Worm (Caenorhabditis elegans) whole organism, early embryonic: ENCODE results near the gene nhr-100.
"Not testable (repeated sequence)": the region's sequence is repeated elsewhere in the genome, so short reads cannot be mapped to it uniquely, and the experiment has no call there.

Source experiments
- B0310.2 ChIP-seq: sonication (generic microtip); optimal IDR thresholded peaks from 2 replicates; lab custom pipeline; 2016; ENCODE audit warnings: mild to moderate bottlenecking, missing genetic modification characterization, missing compliant biosample characterization
- F13C5.2 ChIP-seq: sonication (generic microtip); optimal IDR thresholded peaks from 2 replicates; lab custom pipeline; 2017; ENCODE audit warnings: mild to moderate bottlenecking, missing genetic modification characterization, inconsistent platforms, missing compliant biosample characterization
- aly-1 ChIP-seq: sonication (generic microtip); optimal IDR thresholded peaks from 2 replicates; lab custom pipeline; 2016; ENCODE audit warnings: missing genetic modification characterization, missing compliant biosample characterization
- ama-1 ChIP-seq: fragments of 150-350 bp; optimal IDR thresholded peaks from 2 replicates; lab custom pipeline; 2014
- ceh-13 ChIP-seq: fragments of 200-800 bp; sonication (Bioruptor generic); optimal IDR thresholded peaks from 2 replicates; lab custom pipeline; 2018; ENCODE audit warnings: mild to moderate bottlenecking, missing genetic modification characterization, missing compliant biosample characterization
- ceh-36 ChIP-seq: sonication (generic microtip); optimal IDR thresholded peaks from 2 replicates; lab custom pipeline; 2016; ENCODE audit warnings: missing genetic modification characterization, inconsistent platforms, missing compliant biosample characterization
- ets-7 ChIP-seq: sonication (generic microtip); optimal IDR thresholded peaks from 2 replicates; lab custom pipeline; 2016; ENCODE audit warnings: missing genotype, missing genetic modification characterization, missing compliant biosample characterization
- flt-1 ChIP-seq: fragments of 200-800 bp; sonication (Bioruptor generic); IDR thresholded peaks from 2 replicates; pipeline ENCODE4 v1.3.6; 2022; ENCODE audit warnings: missing genetic modification characterization, missing compliant biosample characterization
- hmbx-1 ChIP-seq: sonication (generic microtip); optimal IDR thresholded peaks from 2 replicates; lab custom pipeline; 2016; ENCODE audit warnings: mild to moderate bottlenecking, missing genetic modification characterization, missing compliant biosample characterization
- hmg-4 ChIP-seq: fragments of 200-800 bp; sonication (Bioruptor generic); optimal IDR thresholded peaks from 2 replicates; lab custom pipeline; 2018; ENCODE audit warnings: mild to moderate bottlenecking, missing genetic modification characterization, missing compliant biosample characterization
- hnd-1 ChIP-seq: sonication (generic microtip); optimal IDR thresholded peaks from 2 replicates; lab custom pipeline; 2016; ENCODE audit warnings: missing genetic modification characterization, missing compliant biosample characterization
- pes-1 ChIP-seq: fragments of 200-800 bp; sonication (Bioruptor generic); IDR thresholded peaks from 2 replicates; pipeline ENCODE4 v1.3.6; 2022; ENCODE audit warnings: missing genetic modification reagents, missing genetic modification characterization, missing compliant biosample characterization
- scrt-1 ChIP-seq: fragments of 200-800 bp; sonication (Bioruptor generic); IDR thresholded peaks from 2 replicates; pipeline ENCODE4 v1.3.6; 2022; ENCODE audit warnings: missing genetic modification characterization, missing compliant biosample characterization
- sea-1 ChIP-seq: fragments of 200-800 bp; sonication (Bioruptor generic); conservative IDR thresholded peaks from 2 replicates; pipeline ENCODE4 v1.3.6; 2022; ENCODE audit warnings: missing genetic modification characterization, missing compliant biosample characterization
- tbx-11 ChIP-seq: fragments of 200-800 bp; sonication (Bioruptor generic); IDR thresholded peaks from 2 replicates; pipeline ENCODE4 v1.3.6; 2022; ENCODE audit warnings: missing genetic modification characterization, missing compliant biosample characterization
- tbx-37 ChIP-seq: fragments of 200-800 bp; sonication (Bioruptor generic); conservative IDR thresholded peaks from 2 replicates; pipeline ENCODE4 v1.3.6; 2022; ENCODE audit warnings: missing genetic modification reagents, missing genetic modification characterization, missing compliant biosample characterization
- tra-4 ChIP-seq: sonication (generic microtip); optimal IDR thresholded peaks from 2 replicates; lab custom pipeline; 2017; ENCODE audit warnings: missing genetic modification characterization, missing compliant biosample characterization

Gene nhr-100

ce11 chrIV:9761751-9762150 lies 33.3 kb downstream of the nhr-100 start:
- TF ChIP-seq tbx-37 (GFP tag; lab: Robert Waterston, UW) (no peak), ceh-13 (GFP tag; lab: Kevin White, UChicago) (no peak), B0310.2 (tag; lab: Kevin White, UChicago) (no peak), F13C5.2 (tag; lab: Kevin White, UChicago) (no peak), scrt-1 (GFP tag; lab: Robert Waterston, UW) (no peak), flt-1 (GFP tag; lab: Robert Waterston, UW) (no peak), hnd-1 (tag; lab: Kevin White, UChicago) (no peak), tbx-11 (GFP tag; lab: Robert Waterston, UW) (no peak), hmbx-1 (tag; lab: Kevin White, UChicago) (no peak), tra-4 (tag; lab: Kevin White, UChicago) (no peak), pes-1 (no peak), hmg-4 (GFP tag; lab: Kevin White, UChicago) (no peak), ama-1 (lab: Kevin White, UChicago) (no peak), sea-1 (GFP tag; lab: Robert Waterston, UW) (no peak), ceh-36 (tag; lab: Kevin White, UChicago) (no peak), ets-7 (tag; lab: Kevin White, UChicago) (no peak), aly-1 (tag; lab: Kevin White, UChicago) (no peak)

DNA sequence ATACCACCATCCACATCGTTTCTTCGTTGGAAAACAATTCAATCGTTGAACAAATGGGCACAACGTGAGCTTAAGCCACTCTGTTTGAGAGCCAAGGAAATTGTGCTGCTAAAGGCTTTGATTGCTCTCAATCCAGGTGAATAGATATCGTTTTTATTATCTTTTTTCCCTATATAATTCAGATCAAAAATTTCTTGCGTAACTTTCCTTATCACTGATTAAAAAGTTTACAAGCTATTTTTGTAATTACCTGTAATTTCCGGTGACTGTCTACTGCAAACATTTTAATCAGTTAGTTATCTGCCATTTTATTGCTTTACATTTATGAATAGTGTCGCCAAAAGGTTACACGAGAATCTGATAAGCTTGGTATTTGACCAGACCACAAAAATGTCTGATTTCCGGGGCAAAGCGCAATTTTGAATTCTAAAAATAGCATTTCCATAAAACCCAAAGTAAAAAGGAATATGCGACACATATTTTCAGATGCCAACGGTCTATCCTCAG lies 34.2 kb downstream of the nhr-100 start:
- TF ChIP-seq sea-1 (GFP tag; lab: Robert Waterston, UW) = no peak
- no peak for TF ChIP-seq B0310.2 (tag; lab: Kevin White, UChicago)
- no peak for TF ChIP-seq tbx-37 (GFP tag; lab: Robert Waterston, UW)
- TF ChIP-seq flt-1 (GFP tag; lab: Robert Waterston, UW) = no peak
- no peak for TF ChIP-seq ama-1 (lab: Kevin White, UChicago)

DNA sequence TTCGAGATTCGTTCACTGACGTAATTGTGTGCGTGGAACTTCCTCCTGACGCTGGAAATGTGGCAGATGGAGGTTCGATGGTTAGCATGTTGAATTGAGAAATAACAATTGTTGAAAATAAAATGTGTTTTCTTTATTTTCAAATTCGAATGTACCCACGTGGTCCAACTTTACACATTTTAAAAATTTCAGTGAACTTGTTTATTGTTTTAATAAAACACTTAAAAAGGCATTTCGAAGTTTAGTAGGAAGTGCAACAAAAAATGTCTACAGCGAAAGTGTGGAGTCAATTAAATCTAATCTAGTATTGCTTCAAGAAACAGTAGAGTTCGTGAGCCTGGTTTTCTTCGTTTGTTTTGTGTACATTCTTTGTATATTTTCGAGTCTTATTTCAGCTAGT lies 37.8 kb downstream of the nhr-100 start, which contains the start of gene ssp-36:
TSS of gene ssp-36 (minus strand) at position 101 of the 400 bp plus-strand sequence.
- TF ChIP-seq ets-7 (tag; lab: Kevin White, UChicago) (no peak), B0310.2 (tag; lab: Kevin White, UChicago) (no peak), tbx-11 (GFP tag; lab: Robert Waterston, UW) (no peak), ama-1 (lab: Kevin White, UChicago) (no peak)

DNA sequence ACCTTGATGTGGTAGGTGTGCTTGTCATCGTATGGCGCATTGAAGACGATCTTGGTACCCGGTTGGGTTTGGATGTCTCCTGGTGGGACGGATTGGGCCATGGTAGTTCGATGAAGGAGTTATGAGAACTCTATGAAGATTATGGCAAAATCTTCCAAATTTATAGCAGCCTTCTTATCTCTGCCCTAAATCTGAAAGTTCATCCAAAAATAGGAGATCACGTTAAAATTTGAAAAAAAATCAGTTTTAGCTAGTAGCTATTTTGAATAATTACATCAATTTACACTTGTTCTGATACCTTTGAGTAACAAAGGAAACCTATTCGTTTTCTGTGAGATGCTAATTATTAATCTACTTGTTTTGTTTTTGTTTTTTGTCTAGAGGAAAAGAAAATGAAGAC lies 38.6 kb downstream of the nhr-100 start, which contains the start of gene msp-79:
TSS of gene msp-79 (minus strand) at position 101 of the 400 bp plus-strand sequence.
- not testable (repeated sequence) for TF ChIP-seq tra-4 (tag; lab: Kevin White, UChicago); aly-1 (tag; lab: Kevin White, UChicago); ceh-13 (GFP tag; lab: Kevin White, UChicago)

ce11 chrIV:9769746-9770145 lies 41.3 kb downstream of the nhr-100 start, which contains the start of gene msp-78:
Gene msp-78 (plus strand): TSS chrIV:9770046.
- TF ChIP-seq ceh-13 (GFP tag; lab: Kevin White, UChicago); flt-1 (GFP tag; lab: Robert Waterston, UW); ceh-36 (tag; lab: Kevin White, UChicago): not testable (repeated sequence)

DNA sequence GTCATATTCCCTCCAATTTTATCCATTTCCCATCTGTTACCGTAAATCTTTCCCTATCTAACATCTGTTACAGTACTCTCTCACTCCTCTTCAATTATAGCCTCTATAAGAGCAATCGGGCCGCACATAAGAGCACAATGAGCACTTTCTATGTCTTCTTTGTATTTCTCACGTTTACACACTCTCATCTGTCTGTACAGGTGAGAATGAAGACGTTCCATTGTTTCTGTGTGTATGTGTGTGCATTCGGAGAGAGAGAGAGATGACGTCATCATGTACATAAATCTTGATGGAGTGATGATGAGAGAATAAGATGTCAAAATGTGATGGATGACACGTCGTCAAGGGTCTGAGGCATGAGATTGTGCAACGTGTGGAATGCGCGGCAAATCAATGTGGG lies 42.3 kb downstream of the nhr-100 start:
- TF ChIP-seq aly-1 (tag; lab: Kevin White, UChicago) (no peak), tra-4 (tag; lab: Kevin White, UChicago) (no peak), hmg-4 (GFP tag; lab: Kevin White, UChicago) (no peak), pes-1 (no peak), B0310.2 (tag; lab: Kevin White, UChicago) (no peak), ceh-13 (GFP tag; lab: Kevin White, UChicago) (no peak), ceh-36 (tag; lab: Kevin White, UChicago) (no peak)

DNA sequence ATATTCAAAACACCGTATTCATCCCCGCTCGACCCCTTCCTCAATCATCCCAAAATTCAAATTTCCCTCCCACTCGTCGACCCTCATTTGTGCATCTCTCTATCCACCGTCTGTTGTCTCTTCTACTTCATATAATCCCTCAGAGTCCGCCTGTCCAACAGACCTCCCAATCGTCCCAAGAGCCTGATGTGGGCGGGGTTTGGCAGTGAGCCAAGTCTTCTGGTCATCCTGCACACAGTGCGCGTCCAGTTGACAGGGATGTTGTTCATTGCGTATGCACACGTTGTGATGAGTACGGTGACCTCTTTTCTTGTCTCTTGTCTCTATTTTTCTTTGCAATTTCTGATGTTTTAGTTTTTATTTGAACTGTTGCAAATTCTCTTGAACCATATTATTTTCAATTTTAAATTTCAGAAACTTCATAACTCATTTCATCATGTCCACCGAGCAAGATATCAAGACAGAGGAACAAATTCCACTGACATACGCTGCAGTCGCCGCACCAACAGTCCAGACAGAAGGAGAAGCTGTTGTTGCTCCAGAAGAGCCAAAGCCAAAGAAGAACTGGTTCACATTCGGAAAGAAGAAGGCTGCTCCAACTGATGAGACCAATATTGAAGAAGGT lies 43.7 kb downstream of the nhr-100 start, which contains the start of gene cav-1:
TSS of gene cav-1 (plus strand) at position 415 of the 625 bp plus-strand sequence.
- TF ChIP-seq ama-1 (lab: Kevin White, UChicago) (peak; percentile 97), sea-1 (GFP tag; lab: Robert Waterston, UW) (0 out of 2 replicates have a peak, but pooled peaks have one; percentile 60), B0310.2 (tag; lab: Kevin White, UChicago) (peak; percentile 14), flt-1 (GFP tag; lab: Robert Waterston, UW) (no peak), hmg-4 (GFP tag; lab: Kevin White, UChicago) (peak; percentile 22), ceh-13 (GFP tag; lab: Kevin White, UChicago) (no peak), ceh-36 (tag; lab: Kevin White, UChicago) (peak; percentile 14), tbx-37 (GFP tag; lab: Robert Waterston, UW) (no peak), pes-1 (peak; percentile 49; the same call in 1 of the 2 replicates), hmbx-1 (tag; lab: Kevin White, UChicago) (no peak), tbx-11 (GFP tag; lab: Robert Waterston, UW) (no peak), ets-7 (tag; lab: Kevin White, UChicago) (no peak), F13C5.2 (tag; lab: Kevin White, UChicago) (peak; percentile 7), tra-4 (tag; lab: Kevin White, UChicago) (peak; percentile 7), aly-1 (tag; lab: Kevin White, UChicago) (peak; percentile 29)
